Worm (Caenorhabditis elegans) whole organism, mixed stage, embryonic: ENCODE measurements around the gene F47G3.4.

ENCODE experiments used
- elt-1 ChIP-seq: sonication (generic microtip); optimal IDR thresholded peaks from 2 replicates; lab custom pipeline; 2017; ENCODE audit warnings: missing genetic modification characterization, mild to moderate bottlenecking, missing compliant biosample characterization, antibody characterized with exemption, moderate library complexity, borderline replicate concordance; ENCODE audit not compliant: insufficient read depth
- hlh-1 ChIP-seq: fragments of 150-350 bp; optimal IDR thresholded peaks from 2 replicates; lab custom pipeline; 2014; ENCODE audit warnings: missing biosample characterization, missing genetic modification reagents, missing genetic modification characterization
- nhr-237 ChIP-seq: fragments of 150-350 bp; optimal IDR thresholded peaks from 2 replicates; lab custom pipeline; 2014; ENCODE audit warnings: missing biosample characterization, missing genetic modification characterization

DNA sequence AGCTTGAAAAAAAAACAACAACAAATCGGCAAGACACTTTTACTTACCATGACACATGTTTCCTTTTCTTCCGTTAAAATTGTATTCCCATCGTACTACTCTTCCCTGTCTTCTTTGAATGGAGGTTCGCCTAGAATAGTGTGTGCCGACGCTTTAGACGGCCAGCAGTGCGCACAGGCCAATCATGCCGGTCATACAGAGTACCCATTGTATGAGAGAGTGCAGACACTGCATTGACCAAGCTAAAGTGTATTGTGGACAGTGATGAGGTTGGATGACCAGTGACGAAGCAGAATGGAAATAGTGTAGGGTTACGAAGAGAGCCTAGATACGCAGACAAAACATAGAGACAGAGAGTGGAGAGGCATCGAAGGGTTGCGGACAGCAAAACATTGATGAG is 20.5 kb downstream of the F47G3.4 start, which contains the start of gene dhhc-9:
- no peak for TF ChIP-seq elt-1 (tag; lab: Kevin White, UChicago)
- TF ChIP-seq hlh-1 (tag; lab: Kevin White, UChicago) = no peak
- TF ChIP-seq nhr-237 = no peak
